Worm (Caenorhabditis elegans) whole organism, L2 larva: ENCODE measurements around the gene tsp-12.
A peak's percentile ranks its signal among the peaks of the same experiment; 100 is the strongest.

Source experiments
- C34F6.9 ChIP-seq: fragments of 150-350 bp; optimal IDR thresholded peaks from 2 replicates; lab custom pipeline; 2014; ENCODE audit warnings: missing biosample characterization, missing genetic modification characterization
- F13H6.1 ChIP-seq: sonication (generic microtip); optimal IDR thresholded peaks from 2 replicates; lab custom pipeline; 2016; ENCODE audit warnings: missing genetic modification characterization, missing compliant biosample characterization
- R02D3.7 ChIP-seq: fragments of 150-350 bp; optimal IDR thresholded peaks from 2 replicates; lab custom pipeline; 2014; ENCODE audit warnings: missing biosample characterization, missing genetic modification characterization
- Y55F3AM.14 ChIP-seq: fragments of 200-800 bp; sonication (Bioruptor generic); optimal IDR thresholded peaks from 2 replicates; lab custom pipeline; 2018; ENCODE audit warnings: mild to moderate bottlenecking, missing genetic modification characterization, missing compliant biosample characterization
- ZK546.5 ChIP-seq: sonication (generic microtip); optimal IDR thresholded peaks from 2 replicates; lab custom pipeline; 2017; ENCODE audit warnings: missing biosample characterization, missing genetic modification characterization
- aly-2 ChIP-seq: fragments of 150-350 bp; optimal IDR thresholded peaks from 2 replicates; lab custom pipeline; 2014; ENCODE audit warnings: missing biosample characterization, missing genetic modification characterization
- ceh-16 ChIP-seq: fragments of 150-350 bp; optimal IDR thresholded peaks from 2 replicates; lab custom pipeline; 2014; ENCODE audit warnings: missing biosample characterization, missing genetic modification characterization
- ceh-82 ChIP-seq: fragments of 150-350 bp; optimal IDR thresholded peaks from 2 replicates; lab custom pipeline; 2014; ENCODE audit warnings: missing biosample characterization, missing genetic modification characterization
- dmd-4 ChIP-seq: sonication (generic microtip); optimal IDR thresholded peaks from 2 replicates; lab custom pipeline; 2017; ENCODE audit warnings: missing biosample characterization, missing genetic modification characterization
- egl-27 ChIP-seq: sonication (generic microtip); optimal IDR thresholded peaks from 3 replicates; lab custom pipeline; 2017; ENCODE audit warnings: missing biosample characterization, missing genetic modification reagents, missing genetic modification characterization
- elt-1 ChIP-seq: fragments of 150-350 bp; optimal IDR thresholded peaks from 2 replicates; lab custom pipeline; 2014; ENCODE audit warnings: missing biosample characterization, missing genetic modification characterization
- fos-1 ChIP-seq: fragments of 150-350 bp; optimal IDR thresholded peaks from 2 replicates; lab custom pipeline; 2014; ENCODE audit warnings: missing biosample characterization, missing genetic modification characterization
- gmeb-1 ChIP-seq: fragments of 150-350 bp; optimal IDR thresholded peaks from 2 replicates; lab custom pipeline; 2014; ENCODE audit warnings: missing biosample characterization, missing genetic modification characterization
- lin-11 ChIP-seq: fragments of 150-350 bp; sonication (generic microtip); optimal IDR thresholded peaks from 2 replicates; lab custom pipeline; 2014; ENCODE audit warnings: missing biosample characterization, missing genetic modification characterization, inconsistent platforms, mixed read lengths
- lin-13 ChIP-seq: fragments of 150-350 bp; optimal IDR thresholded peaks from 2 replicates; lab custom pipeline; 2014; ENCODE audit warnings: missing biosample characterization, missing genetic modification reagents, missing genetic modification characterization
- lin-39 ChIP-seq: fragments of 150-350 bp; optimal IDR thresholded peaks from 2 replicates; lab custom pipeline; 2014; ENCODE audit warnings: missing biosample characterization, missing genetic modification reagents, missing genetic modification characterization
- lsy-2 ChIP-seq, 2 experiments: fragments of 150-350 bp in 1 of 2; sonication (generic microtip) in 1 of 2; optimal IDR thresholded peaks; 2 replicates each; lab custom pipeline; 2014 to 2017; ENCODE audit warnings: missing biosample characterization in 2 of 2, missing genetic modification characterization in 2 of 2
- mab-5 ChIP-seq: fragments of 150-350 bp; optimal IDR thresholded peaks from 2 replicates; lab custom pipeline; 2014; ENCODE audit warnings: missing biosample characterization, missing genetic modification characterization
- mbf-1 ChIP-seq: sonication (generic microtip); optimal IDR thresholded peaks from 2 replicates; lab custom pipeline; 2017; ENCODE audit warnings: missing biosample characterization, missing genetic modification characterization
- nhr-10 ChIP-seq: sonication (generic microtip); optimal IDR thresholded peaks from 2 replicates; lab custom pipeline; 2017; ENCODE audit warnings: missing biosample characterization, missing genetic modification characterization
- nhr-11 ChIP-seq: fragments of 150-350 bp; optimal IDR thresholded peaks from 2 replicates; lab custom pipeline; 2014; ENCODE audit warnings: missing biosample characterization, missing genetic modification characterization
- nhr-12 ChIP-seq: fragments of 150-350 bp; optimal IDR thresholded peaks from 2 replicates; lab custom pipeline; 2014; ENCODE audit warnings: missing biosample characterization, missing genetic modification characterization
- nhr-129 ChIP-seq: fragments of 150-350 bp; optimal IDR thresholded peaks from 2 replicates; lab custom pipeline; 2014; ENCODE audit warnings: missing biosample characterization, missing genetic modification characterization
- nhr-21 ChIP-seq: fragments of 150-350 bp; optimal IDR thresholded peaks from 2 replicates; lab custom pipeline; 2014; ENCODE audit warnings: missing biosample characterization, missing genetic modification characterization
- nhr-23 ChIP-seq: fragments of 150-350 bp; optimal IDR thresholded peaks from 2 replicates; lab custom pipeline; 2014; ENCODE audit warnings: missing biosample characterization, missing genetic modification reagents, missing genetic modification characterization
- nhr-237 ChIP-seq: fragments of 150-350 bp; optimal IDR thresholded peaks from 2 replicates; lab custom pipeline; 2014; ENCODE audit warnings: missing biosample characterization, missing genetic modification characterization
- nhr-25 ChIP-seq: fragments of 150-350 bp; sonication (generic microtip); optimal IDR thresholded peaks from 3 replicates; lab custom pipeline; 2014; ENCODE audit warnings: missing biosample characterization, missing genetic modification characterization
- nhr-6 ChIP-seq: fragments of 150-350 bp; optimal IDR thresholded peaks from 2 replicates; lab custom pipeline; 2014; ENCODE audit warnings: missing biosample characterization, missing genetic modification characterization
- skn-1 ChIP-seq: sonication (generic microtip); optimal IDR thresholded peaks from 2 replicates; lab custom pipeline; 2017; ENCODE audit warnings: missing biosample characterization, missing genetic modification characterization
- sma-3 ChIP-seq: sonication (generic microtip); optimal IDR thresholded peaks from 2 replicates; lab custom pipeline; 2016; ENCODE audit warnings: missing genetic modification reagents, missing genetic modification characterization, missing compliant biosample characterization
- sma-9 ChIP-seq, 2 experiments: fragments of 150-350 bp in 1 of 2; sonication (generic microtip) in 1 of 2; optimal IDR thresholded peaks; 2 replicates each; lab custom pipeline; 2014 to 2016; ENCODE audit warnings: missing genetic modification characterization in 2 of 2, mild to moderate bottlenecking in 1 of 2, missing biosample characterization in 1 of 2, missing compliant biosample characterization in 1 of 2, missing genetic modification reagents in 1 of 2, moderate library complexity in 1 of 2
- snpc-4 ChIP-seq: fragments of 150-350 bp; optimal IDR thresholded peaks from 2 replicates; lab custom pipeline; 2014; ENCODE audit warnings: missing biosample characterization, missing genetic modification characterization
- unc-39 ChIP-seq: fragments of 150-350 bp; optimal IDR thresholded peaks from 2 replicates; lab custom pipeline; 2014; ENCODE audit warnings: missing biosample characterization, missing genetic modification characterization
- unc-55 ChIP-seq: fragments of 150-350 bp; sonication (generic microtip); optimal IDR thresholded peaks from 3 replicates; lab custom pipeline; 2014; ENCODE audit warnings: missing biosample characterization, missing genetic modification reagents, missing genetic modification characterization
- zag-1 ChIP-seq: fragments of 150-350 bp; optimal IDR thresholded peaks from 2 replicates; lab custom pipeline; 2014; ENCODE audit warnings: missing biosample characterization, missing genetic modification characterization
- ztf-1 ChIP-seq: fragments of 200-800 bp; sonication (Bioruptor generic); conservative IDR thresholded peaks from 2 replicates; pipeline ENCODE4 v1.3.6; 2022; ENCODE audit warnings: missing genetic modification characterization, missing compliant biosample characterization
- ztf-11 ChIP-seq: sonication (generic microtip); optimal IDR thresholded peaks from 2 replicates; lab custom pipeline; 2017; ENCODE audit warnings: missing biosample characterization, missing genetic modification characterization

Gene tsp-12

DNA sequence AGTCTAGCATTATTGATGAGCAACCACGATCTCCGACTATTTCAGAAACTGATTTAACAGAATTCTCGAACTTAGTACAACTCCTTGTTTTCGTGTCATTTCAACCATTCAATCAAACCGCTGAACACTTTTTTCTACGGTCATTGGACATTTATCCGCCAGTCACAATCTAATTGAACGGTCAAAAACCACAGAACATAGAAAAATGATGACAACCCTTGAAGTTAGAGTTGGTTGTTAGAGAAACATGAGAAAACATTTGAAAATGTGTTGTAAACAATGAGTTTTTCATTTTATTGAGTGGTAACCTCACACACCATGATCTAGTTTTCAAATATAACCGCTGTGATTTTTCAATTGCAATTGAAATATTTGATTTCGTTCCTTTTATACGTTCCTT is 5.9 kb downstream of the tsp-12 start:
- peak; percentile 78 for TF ChIP-seq skn-1 (tag; lab: Kevin White, UChicago)
- TF ChIP-seq nhr-129, result no peak

DNA sequence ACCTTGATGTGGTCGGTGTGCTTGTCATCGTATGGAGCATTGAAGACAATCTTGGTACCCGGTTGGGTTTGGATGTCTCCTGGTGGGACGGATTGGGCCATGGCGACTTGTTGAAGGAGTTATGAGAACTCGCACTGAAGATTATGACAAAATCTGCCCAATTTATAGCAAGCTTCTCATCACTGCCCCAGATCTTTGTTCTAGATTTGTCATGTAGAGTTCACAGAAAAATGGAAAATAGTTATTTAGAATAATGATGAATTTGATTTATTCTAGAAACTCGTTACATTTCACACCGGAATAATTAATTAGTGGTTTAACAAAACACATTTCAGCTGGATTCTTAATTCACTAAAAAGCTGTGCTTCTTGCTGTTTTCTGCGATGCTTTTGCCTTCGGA is 6.8 kb downstream of the tsp-12 start, which contains the start of gene msp-38:
Gene msp-38 (minus strand): TSS at position 101 of the 400 bp plus-strand sequence.
- TF ChIP-seq mbf-1 (tag; lab: Kevin White, UChicago), result no peak
- no peak for TF ChIP-seq nhr-129
- TF ChIP-seq nhr-237 (tag; lab: Kevin White, UChicago), result no peak
- TF ChIP-seq lin-39 (tag; lab: Kevin White, UChicago), result no peak
- no peak for TF ChIP-seq zag-1
- TF ChIP-seq nhr-6 (tag; lab: Kevin White, UChicago), result no peak
- no peak for TF ChIP-seq sma-9 (GFP tag; optimal IDR thresholded peaks at IDR 0.05; lab: Kevin White, UChicago)
- no peak for TF ChIP-seq sma-9 (tag; optimal IDR thresholded peaks at IDR 0.05; lab: Kevin White, UChicago)
- no peak for TF ChIP-seq dmd-4
- no peak for TF ChIP-seq ztf-11 (tag; lab: Kevin White, UChicago)
- no peak for TF ChIP-seq aly-2
- TF ChIP-seq nhr-10 (tag; lab: Kevin White, UChicago), result no peak
- TF ChIP-seq nhr-25 (tag; lab: Kevin White, UChicago), result no peak
- TF ChIP-seq ceh-16, result no peak
- no peak for TF ChIP-seq snpc-4 (tag; lab: Kevin White, UChicago)
- TF ChIP-seq mab-5 (tag; lab: Kevin White, UChicago), result no peak
- TF ChIP-seq ZK546.5, result no peak
- no peak for TF ChIP-seq R02D3.7 (tag; lab: Kevin White, UChicago)
- no peak for TF ChIP-seq lin-13
- TF ChIP-seq egl-27 (tag; lab: Kevin White, UChicago), result no peak

DNA sequence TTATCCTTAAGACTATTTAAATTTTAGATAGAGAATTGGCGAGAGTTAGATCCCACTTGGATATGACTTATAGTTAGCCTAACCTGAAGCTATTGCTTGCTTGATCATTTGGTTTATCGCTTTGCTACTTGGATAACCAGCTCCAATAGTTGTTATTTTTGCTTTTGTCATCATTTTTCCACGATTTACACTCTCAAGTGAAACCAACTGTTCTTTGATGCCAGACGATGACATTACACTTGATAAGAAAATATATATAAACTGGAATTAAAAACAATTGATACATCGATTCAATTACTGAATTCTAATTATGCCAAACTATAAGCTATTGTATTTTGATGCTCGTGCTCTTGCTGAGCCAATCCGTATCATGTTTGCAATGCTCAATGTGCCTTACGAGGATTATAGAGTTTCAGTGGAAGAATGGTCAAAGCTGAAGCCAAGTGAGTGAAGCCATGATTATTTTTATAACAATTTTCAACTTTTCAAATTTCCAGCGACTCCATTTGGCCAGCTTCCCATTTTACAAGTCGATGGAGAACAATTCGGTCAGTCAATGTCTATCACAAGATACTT is 8.4 kb downstream of the tsp-12 start, which contains the start of the genes gst-2, gst-4 and dhs-12:
Gene gst-2 (minus strand): TSS at position 132 of the 576 bp plus-strand sequence.
Gene gst-4 (plus strand): TSS at position 296 of the 576 bp plus-strand sequence.
Gene dhs-12 (plus strand): TSS at position 526 of the 576 bp plus-strand sequence.
- TF ChIP-seq skn-1 (tag; lab: Kevin White, UChicago) (peak; percentile 93), nhr-25 (tag; lab: Kevin White, UChicago) (no peak)

DNA sequence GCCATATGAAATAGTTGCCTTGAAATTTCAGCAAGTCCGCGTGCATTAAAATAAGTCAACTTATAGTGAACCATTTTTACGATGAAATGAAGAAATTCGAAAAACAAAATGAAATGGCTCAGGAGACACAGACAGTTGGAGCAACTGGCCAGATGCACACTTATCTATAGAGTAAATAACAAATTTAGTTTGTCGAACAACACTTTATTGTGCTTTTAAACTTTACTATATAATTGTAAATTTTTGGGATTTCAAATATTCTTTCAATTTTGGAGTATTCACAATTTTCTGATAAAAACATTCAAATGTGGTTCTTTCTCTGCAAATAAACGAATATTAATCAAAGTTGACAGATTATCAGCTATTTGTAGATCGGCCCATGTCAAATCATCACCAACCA is 10.3 kb downstream of the tsp-12 start, which contains the start of gene gst-3:
Gene gst-3 (minus strand): TSS at position 101 of the 400 bp plus-strand sequence.
- TF ChIP-seq nhr-237 (tag; lab: Kevin White, UChicago) (no peak), lsy-2 (tag; optimal IDR thresholded peaks at IDR 0.05; lab: Kevin White, UChicago) (no peak), elt-1 (no peak)

DNA sequence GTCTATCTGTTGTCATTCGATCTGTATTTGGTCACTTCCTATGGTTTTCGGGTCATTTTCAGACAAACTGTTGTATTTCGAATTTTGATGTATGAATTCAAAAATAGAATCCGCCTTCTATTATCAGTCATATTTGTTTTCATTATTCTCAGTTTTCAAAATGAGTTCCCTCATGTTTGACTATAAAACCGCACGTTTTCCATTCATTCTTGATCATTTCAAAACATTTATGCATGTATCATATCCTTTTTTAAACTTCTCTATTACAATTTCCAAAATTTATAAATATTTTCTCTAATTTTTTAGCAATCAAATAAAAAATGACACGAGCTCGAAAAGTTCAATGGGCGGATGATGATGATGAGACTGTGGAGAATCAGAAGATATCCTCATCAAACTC is 12.6 kb downstream of the tsp-12 start, which contains the start of gene K08F4.12:
Gene K08F4.12 (plus strand): TSS at position 301 of the 400 bp plus-strand sequence.
- no peak for TF ChIP-seq lin-11 (tag; lab: Kevin White, UChicago)
- TF ChIP-seq, all 48 proteins: peak for 0

DNA sequence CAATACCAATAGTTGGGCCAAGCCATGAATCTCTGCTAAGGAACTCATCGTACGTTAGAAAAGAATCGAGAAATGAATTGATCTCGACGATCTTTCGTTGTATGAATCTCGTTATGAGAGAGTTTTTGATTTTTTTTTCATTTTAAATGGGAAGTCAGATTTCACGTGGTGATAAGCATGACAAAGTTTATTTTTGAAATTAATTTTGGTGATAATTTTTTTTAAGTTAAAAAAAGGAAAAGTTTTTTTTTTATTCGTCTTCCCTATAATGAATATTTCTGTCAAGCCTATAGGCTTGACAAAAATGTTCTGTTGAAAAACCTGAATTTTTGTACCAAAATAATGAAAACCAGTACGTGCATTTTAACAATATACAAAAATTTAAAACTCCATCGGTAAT is 14.6 kb downstream of the tsp-12 start, which contains the start of gene K08F4.5:
Gene K08F4.5 (minus strand): TSS at position 101 of the 400 bp plus-strand sequence.
- TF ChIP-seq F13H6.1 (tag; lab: Kevin White, UChicago), result no peak
- TF ChIP-seq sma-3 (GFP tag; lab: Kevin White, UChicago), result no peak

DNA sequence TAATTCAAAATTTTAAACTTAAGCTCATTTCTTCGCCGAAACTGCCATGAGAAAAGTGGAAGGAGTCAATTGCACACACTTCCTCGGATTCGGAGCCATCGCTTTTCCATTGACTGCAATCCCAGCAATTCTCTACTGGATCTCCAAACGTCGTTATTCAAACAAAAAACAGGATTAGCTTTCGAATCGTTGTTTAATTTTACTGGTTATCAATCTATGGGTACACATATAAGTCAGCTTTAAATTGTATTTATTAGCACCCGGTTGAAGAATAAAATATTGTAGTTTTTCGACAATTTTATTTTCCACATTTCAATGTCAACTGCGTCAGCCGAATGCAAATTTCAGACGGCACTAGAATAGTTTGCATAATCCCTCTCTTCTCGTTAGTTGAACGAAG is 20.4 kb downstream of the tsp-12 start, which contains the start of gene glt-3:
Gene glt-3 (plus strand): TSS at position 301 of the 400 bp plus-strand sequence.
- TF ChIP-seq unc-39 (tag; lab: Kevin White, UChicago), result no peak
- TF ChIP-seq nhr-21 (tag; lab: Kevin White, UChicago), result no peak
- TF ChIP-seq nhr-12 (tag; lab: Kevin White, UChicago), result no peak
- no peak for TF ChIP-seq unc-55
- no peak for TF ChIP-seq snpc-4 (tag; lab: Kevin White, UChicago)
- no peak for TF ChIP-seq dmd-4
- TF ChIP-seq nhr-23 (tag; lab: Kevin White, UChicago), result no peak
- TF ChIP-seq sma-9 (GFP tag; optimal IDR thresholded peaks at IDR 0.05; lab: Kevin White, UChicago), result no peak
- no peak for TF ChIP-seq sma-9 (tag; optimal IDR thresholded peaks at IDR 0.05; lab: Kevin White, UChicago)
- TF ChIP-seq ztf-11 (tag; lab: Kevin White, UChicago), result no peak
- TF ChIP-seq sma-3 (GFP tag; lab: Kevin White, UChicago), result no peak
- TF ChIP-seq Y55F3AM.14 (GFP tag; lab: Kevin White, UChicago), result no peak
- TF ChIP-seq C34F6.9, result no peak
- TF ChIP-seq gmeb-1, result no peak
- TF ChIP-seq ztf-1 (GFP tag; lab: Robert Waterston, UW), result no peak
- no peak for TF ChIP-seq nhr-11
- TF ChIP-seq lin-13, result no peak
- no peak for TF ChIP-seq nhr-25 (tag; lab: Kevin White, UChicago)
- no peak for TF ChIP-seq ceh-82 (tag; lab: Kevin White, UChicago)
- TF ChIP-seq fos-1 (tag; lab: Kevin White, UChicago), result no peak
